Fruit fly (Drosophila melanogaster) Kc167 (cell line): Measurements from ENCODE around the gene CG15443.

Source experiments
- h ChIP-seq: fragments of >200 bp; optimal IDR thresholded peaks from 3 replicates; lab custom pipeline; 2018; ENCODE audit warnings: missing external identifiers
- insv ChIP-seq: fragments of >200 bp; optimal IDR thresholded peaks from 3 replicates; lab custom pipeline; 2018; ENCODE audit warnings: missing external identifiers
- psq ChIP-seq: fragments of >200 bp; optimal IDR thresholded peaks from 2 replicates; lab custom pipeline; 2017; ENCODE audit warnings: missing external identifiers
- ttk ChIP-seq: sonication (Bioruptor generic); optimal IDR thresholded peaks from 2 replicates; lab custom pipeline; 2017; ENCODE audit warnings: missing external identifiers

- TF ChIP-seq insv (lab: Kevin White, UChicago) (no peak), psq (lab: Kevin White, UChicago) (no peak), ttk (no peak), h (lab: Kevin White, UChicago) (no peak)
Observed at dm6 chr2L:4463323-4463722, at the start of gene CG15443, which contains the start of gene Paris.
